Worm (Caenorhabditis elegans): Measurements from ENCODE around the gene cutl-26.
A peak's percentile ranks its signal among the peaks of the same experiment; 100 is the strongest.

cutl-26 gene

ce11 chrIV:719351-719750 is 11.8 kb upstream of the cutl-26 start, which contains the start of gene Y55F3C.10:
TSS of gene Y55F3C.10 (minus strand) at chrIV:719451.
- TF ChIP-seq zip-2 (tag; optimal IDR thresholded peaks at IDR 0.05) (no peak), Y48G9A.11 (GFP tag; IDR thresholded peaks at IDR 0.05) (no peak), ztf-11 (tag; optimal IDR thresholded peaks at IDR 0.05) (no peak), F37D6.2 (tag; optimal IDR thresholded peaks at IDR 0.05) (no peak), ZK546.5 (tag; optimal IDR thresholded peaks at IDR 0.05) (no peak), lin-29 (GFP tag; IDR thresholded peaks at IDR 0.05) (no peak), pha-4 (GFP tag; IDR thresholded peaks at IDR 0.05) (no peak), pha-4 (tag; optimal IDR thresholded peaks at IDR 0.05) (no peak), egl-43 (GFP tag; IDR thresholded peaks at IDR 0.05) (no peak), F44E2.7 (GFP tag; IDR thresholded peaks at IDR 0.05) (no peak), saeg-2 (GFP tag; IDR thresholded peaks at IDR 0.05) (no peak), spr-3 (GFP tag; optimal IDR thresholded peaks at IDR 0.05) (no peak), vab-7 (GFP tag; IDR thresholded peaks at IDR 0.05) (no peak), unc-62 (GFP tag; optimal IDR thresholded peaks at IDR 0.05 in 1 of 2) (no peak), unc-62 (tag; optimal IDR thresholded peaks at IDR 0.05) (no peak), nhr-6 (tag; optimal IDR thresholded peaks at IDR 0.05) (no peak), aha-1 (tag) (no peak), daf-8 (GFP tag; IDR thresholded peaks at IDR 0.05) (no peak), zfp-3 (GFP tag; conservative IDR thresholded peaks at IDR 0.05) (no peak), nhr-102 (tag; optimal IDR thresholded peaks at IDR 0.05) (no peak), Y75B8A.6 (GFP tag; IDR thresholded peaks at IDR 0.05) (no peak)

- no peak for TF ChIP-seq F37D6.2 (tag; optimal IDR thresholded peaks at IDR 0.05)
- TF ChIP-seq nhr-25 (tag; optimal IDR thresholded peaks at IDR 0.05; ENCODE audit: borderline replicate concordance, insufficient read depth): no peak
- TF ChIP-seq cey-2 (tag; optimal IDR thresholded peaks at IDR 0.05; ENCODE audit: borderline replicate concordance, insufficient read depth): no peak
- TF ChIP-seq mxl-3 (GFP tag; optimal IDR thresholded peaks at IDR 0.05): no peak
- no peak for TF ChIP-seq hif-1 (tag; optimal IDR thresholded peaks at IDR 0.05)
- TF ChIP-seq Y48G9A.11 (GFP tag; IDR thresholded peaks at IDR 0.05): no peak
- no peak for TF ChIP-seq unc-62 (GFP tag; optimal IDR thresholded peaks at IDR 0.05 in 1 of 2)
- TF ChIP-seq unc-62 (tag; optimal IDR thresholded peaks at IDR 0.05): no peak
- no peak for TF ChIP-seq ceh-82 (tag; optimal IDR thresholded peaks at IDR 0.05)
- no peak for TF ChIP-seq hmg-1.1 (GFP tag; IDR thresholded peaks at IDR 0.05)
- no peak for TF ChIP-seq egl-43 (GFP tag; IDR thresholded peaks at IDR 0.05)
- no peak for TF ChIP-seq T20F7.1 (GFP tag; optimal IDR thresholded peaks at IDR 0.05)
- TF ChIP-seq duxl-1 (tag; optimal IDR thresholded peaks at IDR 0.05; ENCODE audit: poor library complexity): no peak
- no peak for TF ChIP-seq R02D3.7 (tag; optimal IDR thresholded peaks at IDR 0.05)
- TF ChIP-seq ceh-32 (tag; optimal IDR thresholded peaks at IDR 0.05; ENCODE audit: poor library complexity): no peak
Observed at ce11 chrIV:716323-716722, 8.8 kb upstream of the cutl-26 start, which contains the start of gene clec-164. TSS of gene clec-164 (plus strand) at chrIV:716623.

- TF ChIP-seq Y48G9A.11 (GFP tag; IDR thresholded peaks at IDR 0.05): no peak
- peak in 1 of 2 experiments; percentile 42 for TF ChIP-seq unc-62 (GFP tag; optimal IDR thresholded peaks at IDR 0.05 in 1 of 2)
- TF ChIP-seq unc-62 (tag; optimal IDR thresholded peaks at IDR 0.05): no peak
- TF ChIP-seq pqm-1 (tag; optimal IDR thresholded peaks at IDR 0.05): no peak
- no peak for TF ChIP-seq lim-7 (GFP tag; IDR thresholded peaks at IDR 0.05)
Observed at ce11 chrIV:715433-715832, 7.9 kb upstream of the cutl-26 start.

ce11 chrIV:698304-698703 is 9.2 kb downstream of the cutl-26 start, which contains the start of gene Y55F3C.17:
TSS of gene Y55F3C.17 (minus strand) at chrIV:698404.
- TF ChIP-seq nhr-41 (GFP tag; IDR thresholded peaks at IDR 0.05) (no peak), aha-1 (tag) (peak; percentile 5), sdz-12 (GFP tag; optimal IDR thresholded peaks at IDR 0.05) (no peak), Y5F2A.4 (GFP tag; optimal IDR thresholded peaks at IDR 0.05) (no peak), pha-4 (GFP tag; IDR thresholded peaks at IDR 0.05) (no peak), pha-4 (tag; optimal IDR thresholded peaks at IDR 0.05) (no peak), snpc-4 (tag; optimal IDR thresholded peaks at IDR 0.05) (no peak), pqm-1 (tag; optimal IDR thresholded peaks at IDR 0.05) (no peak), fkh-10 (GFP tag; optimal IDR thresholded peaks at IDR 0.05) (no peak), dve-1 (tag; optimal IDR thresholded peaks at IDR 0.05; ENCODE audit: insufficient read depth) (no peak)

Measured in whole organism, L4 larva.